Fruit fly (Drosophila melanogaster) whole organism, pupa: Measurements from ENCODE around the gene Pop4.

Experiments
- CG10348 ChIP-seq: fragments of 200-800 bp; sonication (Bioruptor generic); IDR thresholded peaks from 2 replicates; pipeline ENCODE4 v1.3.6; 2022; ENCODE audit warnings: missing biosample characterization, missing genetic modification characterization
- CG13204 ChIP-seq: fragments of 200-800 bp; sonication (Bioruptor generic); optimal IDR thresholded peaks from 2 replicates; lab custom pipeline; 2018; ENCODE audit warnings: missing biosample characterization, mild to moderate bottlenecking, missing genetic modification characterization, moderate library complexity
- CG14655 ChIP-seq: fragments of 200-800 bp; sonication (Bioruptor generic); optimal IDR thresholded peaks from 3 replicates; lab custom pipeline; 2017; ENCODE audit warnings: mild to moderate bottlenecking, missing biosample characterization, missing genetic modification reagents, missing genetic modification characterization
- CG17806 ChIP-seq: fragments of 200-800 bp; sonication (Bioruptor generic); optimal IDR thresholded peaks from 2 replicates; lab custom pipeline; 2018; ENCODE audit warnings: missing biosample characterization, mild to moderate bottlenecking, missing genetic modification characterization, moderate library complexity
- CG32121 ChIP-seq: fragments of 200-800 bp; sonication (Bioruptor generic); IDR thresholded peaks from 2 replicates; pipeline ENCODE4 v1.3.6; 2022; ENCODE audit warnings: missing biosample characterization, missing genetic modification characterization
- CG8301 ChIP-seq: fragments of 200-800 bp; sonication (Bioruptor generic); optimal IDR thresholded peaks from 2 replicates; lab custom pipeline; 2018; ENCODE audit warnings: missing biosample characterization, mild to moderate bottlenecking, missing genetic modification characterization
- CG9948 ChIP-seq: fragments of 200-800 bp; sonication (Bioruptor generic); optimal IDR thresholded peaks from 2 replicates; lab custom pipeline; 2018; ENCODE audit warnings: missing biosample characterization, mild to moderate bottlenecking, missing genetic modification characterization, moderate library complexity
- D1 ChIP-seq: fragments of 200-800 bp; sonication (Bioruptor generic); optimal IDR thresholded peaks from 2 replicates; lab custom pipeline; 2018; ENCODE audit warnings: missing biosample characterization, mild to moderate bottlenecking, missing genetic modification characterization, moderate library complexity
- Pif1A ChIP-seq: fragments of 200-800 bp; sonication (Bioruptor generic); optimal IDR thresholded peaks from 3 replicates; lab custom pipeline; 2016; ENCODE audit warnings: missing biosample characterization, missing genetic modification characterization
- Pif1B ChIP-seq: fragments of 200-800 bp; sonication (Bioruptor generic); optimal IDR thresholded peaks from 3 replicates; lab custom pipeline; 2016; ENCODE audit warnings: missing biosample characterization, missing genetic modification characterization
- fd96Ca ChIP-seq: fragments of 200-800 bp; sonication (Bioruptor generic); IDR thresholded peaks from 3 replicates; pipeline ENCODE4 v1.3.6; 2022; ENCODE audit warnings: missing biosample characterization, missing genetic modification characterization

- TF ChIP-seq D1 (tag; lab: Kevin White, UChicago), result no peak
- TF ChIP-seq CG32121 (GFP tag; lab: Robert Waterston, UW), result no peak
- no peak for TF ChIP-seq Pif1B (GFP tag; lab: Kevin White, UChicago)
- TF ChIP-seq Pif1A, result no peak
- no peak for TF ChIP-seq CG10348 (GFP tag; lab: Robert Waterston, UW)
- TF ChIP-seq CG17806 (tag; lab: Kevin White, UChicago), result no peak
- no peak for TF ChIP-seq CG13204 (GFP tag; lab: Kevin White, UChicago)
- TF ChIP-seq CG14655, result no peak
- TF ChIP-seq fd96Ca (GFP tag; lab: Robert Waterston, UW), result no peak
- no peak for TF ChIP-seq CG8301 (tag; lab: Kevin White, UChicago)
- TF ChIP-seq CG9948 (tag; lab: Kevin White, UChicago), result no peak
Measured at dm6 chr3L:7968422-7969030, 9.9 kb downstream of the Pop4 start.
